Fruit fly (Drosophila melanogaster): ENCODE results near the gene ND-39.
A peak's percentile ranks its signal among the peaks of the same experiment; 100 is the strongest.

dm6 chr3L:20509121-20509934, 17.4 kb downstream of the ND-39 start:
- peak; percentile 89 for TF ChIP-seq psq (GFP tag; optimal IDR thresholded peaks at IDR 0.05)
- TF ChIP-seq dsf (GFP tag; optimal IDR thresholded peaks at IDR 0.05; ENCODE audit: borderline replicate concordance), result no peak
- TF ChIP-seq Hnf4 (GFP tag; optimal IDR thresholded peaks at IDR 0.05), result peak; percentile 60
- peak; percentile 61 for TF ChIP-seq dmrt93B (GFP tag; optimal IDR thresholded peaks at IDR 0.05)
- no peak for TF ChIP-seq Hr78 (GFP tag; optimal IDR thresholded peaks at IDR 0.05)
- no peak for TF ChIP-seq lola (GFP tag; optimal IDR thresholded peaks at IDR 0.05)
- TF ChIP-seq pan (optimal IDR thresholded peaks at IDR 0.05), result no peak
- TF ChIP-seq fru (GFP tag; optimal IDR thresholded peaks at IDR 0.05), result peak; percentile 87
- peak; percentile 83 for TF ChIP-seq h (GFP tag; optimal IDR thresholded peaks at IDR 0.05)
- peak; percentile 18 for TF ChIP-seq sage (GFP tag; optimal IDR thresholded peaks at IDR 0.05)
- TF ChIP-seq Myc (optimal IDR thresholded peaks at IDR 0.05), result no peak
- no peak for TF ChIP-seq Abd-B (GFP tag; optimal IDR thresholded peaks at IDR 0.05)
- peak; percentile 83 for TF ChIP-seq br (GFP tag; optimal IDR thresholded peaks at IDR 0.05)
